Worm (Caenorhabditis elegans): Measurements from ENCODE around the gene nspb-12.

DNA sequence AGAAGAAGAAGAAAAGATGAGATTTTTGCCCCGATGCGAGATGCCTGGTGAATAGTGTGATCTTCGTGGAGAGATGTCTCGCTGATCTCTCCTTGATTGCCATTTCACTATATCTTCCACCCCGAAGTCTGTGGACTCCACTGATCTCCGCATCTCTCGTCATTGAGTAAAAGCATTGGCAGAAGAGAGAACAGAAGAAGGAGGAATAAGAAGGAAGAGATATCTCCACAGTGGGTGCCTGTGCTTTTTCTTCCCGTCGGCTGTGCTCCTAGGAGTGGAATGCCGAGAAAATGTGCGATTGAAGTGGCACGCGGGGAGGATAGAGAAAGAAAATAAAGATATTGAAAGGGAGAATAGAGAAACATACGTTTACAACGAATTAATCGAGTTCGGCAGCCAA, 4.9 kb downstream of the nspb-12 start:
- no peak for TF ChIP-seq B0310.2 (tag; optimal IDR thresholded peaks at IDR 0.05)
- TF ChIP-seq sea-1 (GFP tag; conservative IDR thresholded peaks at IDR 0.05), result no peak
- TF ChIP-seq tra-4 (tag; optimal IDR thresholded peaks at IDR 0.05), result no peak
- no peak for TF ChIP-seq ceh-13 (GFP tag; optimal IDR thresholded peaks at IDR 0.05)
- TF ChIP-seq ama-1 (optimal IDR thresholded peaks at IDR 0.05), result no peak
- no peak for TF ChIP-seq pes-1 (GFP tag; IDR thresholded peaks at IDR 0.05)
- TF ChIP-seq flt-1 (GFP tag; IDR thresholded peaks at IDR 0.05), result no peak
- TF ChIP-seq hmbx-1 (tag; optimal IDR thresholded peaks at IDR 0.05), result no peak
- no peak for TF ChIP-seq scrt-1 (GFP tag; IDR thresholded peaks at IDR 0.05)
- no peak for TF ChIP-seq aly-1 (tag; optimal IDR thresholded peaks at IDR 0.05)
- TF ChIP-seq hnd-1 (tag; optimal IDR thresholded peaks at IDR 0.05), result no peak
